Worm (Caenorhabditis elegans) whole organism, L3 larva: Measurements from ENCODE around the gene ilys-6.
A peak's percentile ranks its signal among the peaks of the same experiment; 100 is the strongest.

Source experiments
- R02D3.7 ChIP-seq: fragments of 150-350 bp; optimal IDR thresholded peaks from 2 replicates; lab custom pipeline; 2014; ENCODE audit warnings: missing biosample characterization, missing genetic modification characterization
- ZK546.5 ChIP-seq: sonication (generic microtip); optimal IDR thresholded peaks from 2 replicates; lab custom pipeline; 2017; ENCODE audit warnings: missing biosample characterization, missing genetic modification characterization
- aly-2 ChIP-seq: fragments of 150-350 bp; optimal IDR thresholded peaks from 2 replicates; lab custom pipeline; 2014; ENCODE audit warnings: missing biosample characterization, missing genetic modification characterization
- ama-1 ChIP-seq: fragments of 150-350 bp; optimal IDR thresholded peaks from 2 replicates; lab custom pipeline; 2018
- ceh-16 ChIP-seq: sonication (generic microtip); optimal IDR thresholded peaks from 2 replicates; lab custom pipeline; 2017; ENCODE audit warnings: missing biosample characterization, missing genetic modification characterization
- ceh-28 ChIP-seq: fragments of 150-350 bp; optimal IDR thresholded peaks from 2 replicates; lab custom pipeline; 2014; ENCODE audit warnings: missing biosample characterization, missing genetic modification reagents, missing genetic modification characterization
- ceh-82 ChIP-seq: fragments of 150-350 bp; optimal IDR thresholded peaks from 2 replicates; lab custom pipeline; 2014; ENCODE audit warnings: missing biosample characterization, missing genetic modification characterization
- ceh-9 ChIP-seq: sonication (generic microtip); optimal IDR thresholded peaks from 2 replicates; lab custom pipeline; 2018; ENCODE audit warnings: missing biosample characterization, missing genetic modification characterization
- daf-12 ChIP-seq: fragments of 150-350 bp; optimal IDR thresholded peaks from 2 replicates; lab custom pipeline; 2014; ENCODE audit warnings: missing biosample characterization, missing genetic modification reagents, missing genetic modification characterization
- egl-27 ChIP-seq: sonication (generic microtip); optimal IDR thresholded peaks from 4 replicates; lab custom pipeline; 2017; ENCODE audit warnings: missing biosample characterization, missing genetic modification reagents, missing genetic modification characterization
- egl-5 ChIP-seq: fragments of 150-350 bp; optimal IDR thresholded peaks from 2 replicates; lab custom pipeline; 2017; ENCODE audit warnings: missing biosample characterization, missing genetic modification reagents, missing genetic modification characterization, inconsistent platforms
- elt-1 ChIP-seq: fragments of 150-350 bp; optimal IDR thresholded peaks from 2 replicates; lab custom pipeline; 2014; ENCODE audit warnings: missing biosample characterization, missing genetic modification characterization
- elt-2 ChIP-seq: sonication (generic microtip); optimal IDR thresholded peaks from 2 replicates; lab custom pipeline; 2016; ENCODE audit warnings: missing genetic modification reagents, mild to moderate bottlenecking, missing genetic modification characterization, missing compliant biosample characterization
- elt-3 ChIP-seq, 3 experiments: fragments of 150-350 bp in 1 of 3; sonication (generic microtip) in 2 of 3; optimal IDR thresholded peaks; 2 replicates in 2 of 3; 4 replicates in 1 of 3; lab custom pipeline; 2014 to 2017; ENCODE audit warnings: missing biosample characterization in 3 of 3, missing genetic modification characterization in 3 of 3
- eor-1 ChIP-seq, 2 experiments: fragments of 150-350 bp; optimal IDR thresholded peaks; 2 replicates each; lab custom pipeline; 2014 to 2018; ENCODE audit warnings: missing biosample characterization in 2 of 2, missing genetic modification characterization in 2 of 2
- fkh-10 ChIP-seq: sonication (generic microtip); optimal IDR thresholded peaks from 2 replicates; lab custom pipeline; 2017; ENCODE audit warnings: missing biosample characterization, missing genetic modification reagents, missing genetic modification characterization
- fkh-2 ChIP-seq: fragments of 150-350 bp; optimal IDR thresholded peaks from 2 replicates; lab custom pipeline; 2014; ENCODE audit warnings: missing biosample characterization, missing genetic modification reagents, missing genetic modification characterization
- fos-1 ChIP-seq: fragments of 150-350 bp; optimal IDR thresholded peaks from 2 replicates; lab custom pipeline; 2014; ENCODE audit warnings: missing biosample characterization, missing genetic modification characterization
- hmg-11 ChIP-seq: sonication (generic microtip); optimal IDR thresholded peaks from 2 replicates; lab custom pipeline; 2016; ENCODE audit warnings: missing genetic modification characterization, missing compliant biosample characterization
- jun-1 ChIP-seq: fragments of 150-350 bp; optimal IDR thresholded peaks from 2 replicates; lab custom pipeline; 2014; ENCODE audit warnings: missing biosample characterization, missing genetic modification reagents, missing genetic modification characterization
- lin-15B ChIP-seq: fragments of 150-350 bp; optimal IDR thresholded peaks from 2 replicates; lab custom pipeline; 2014; ENCODE audit warnings: missing biosample characterization, missing genetic modification characterization
- lin-39 ChIP-seq: fragments of 150-350 bp; optimal IDR thresholded peaks from 2 replicates; lab custom pipeline; 2018; ENCODE audit warnings: missing biosample characterization, missing genetic modification reagents, missing genetic modification characterization
- lsy-12 ChIP-seq: sonication (generic microtip); optimal IDR thresholded peaks from 2 replicates; lab custom pipeline; 2016; ENCODE audit warnings: mild to moderate bottlenecking, missing genetic modification characterization, missing compliant biosample characterization
- mdl-1 ChIP-seq: fragments of 150-350 bp; optimal IDR thresholded peaks from 2 replicates; lab custom pipeline; 2014; ENCODE audit warnings: missing biosample characterization, missing genetic modification characterization
- mml-1 ChIP-seq: fragments of 150-350 bp; sonication (generic microtip); optimal IDR thresholded peaks from 3 replicates; lab custom pipeline; 2014; ENCODE audit warnings: missing biosample characterization, missing genetic modification characterization
- nfya-1 ChIP-seq: sonication (generic microtip); optimal IDR thresholded peaks from 2 replicates; lab custom pipeline; 2017; ENCODE audit warnings: missing genetic modification characterization, mild to moderate bottlenecking, missing compliant biosample characterization, antibody characterized with exemption, moderate library complexity; ENCODE audit not compliant: insufficient read depth
- nhr-11 ChIP-seq: fragments of 150-350 bp; optimal IDR thresholded peaks from 2 replicates; lab custom pipeline; 2014; ENCODE audit warnings: missing biosample characterization, missing genetic modification characterization
- nhr-12 ChIP-seq: fragments of 150-350 bp; optimal IDR thresholded peaks from 2 replicates; lab custom pipeline; 2014; ENCODE audit warnings: missing biosample characterization, missing genetic modification characterization
- nhr-23 ChIP-seq: fragments of 150-350 bp; optimal IDR thresholded peaks from 2 replicates; lab custom pipeline; 2014; ENCODE audit warnings: missing biosample characterization, missing genetic modification reagents, missing genetic modification characterization
- nhr-237 ChIP-seq: fragments of 150-350 bp; optimal IDR thresholded peaks from 2 replicates; lab custom pipeline; 2014; ENCODE audit warnings: missing biosample characterization, missing genetic modification characterization
- nhr-25 ChIP-seq: sonication (generic microtip); optimal IDR thresholded peaks from 2 replicates; lab custom pipeline; 2017; ENCODE audit warnings: missing biosample characterization, missing genetic modification characterization
- nhr-28 ChIP-seq: fragments of 150-350 bp; optimal IDR thresholded peaks from 2 replicates; lab custom pipeline; 2014; ENCODE audit warnings: missing biosample characterization, missing genetic modification characterization
- nhr-43 ChIP-seq: sonication (generic microtip); optimal IDR thresholded peaks from 2 replicates; lab custom pipeline; 2016; ENCODE audit warnings: mild to moderate bottlenecking, missing genetic modification characterization, missing compliant biosample characterization; ENCODE audit not compliant: poor library complexity, severe bottlenecking
- nhr-67 ChIP-seq: fragments of 150-350 bp; optimal IDR thresholded peaks from 2 replicates; lab custom pipeline; 2014; ENCODE audit warnings: missing biosample characterization, missing genetic modification characterization
- nhr-76 ChIP-seq: fragments of 150-350 bp; sonication (generic microtip); optimal IDR thresholded peaks from 5 replicates; lab custom pipeline; 2014; ENCODE audit warnings: missing biosample characterization, missing genetic modification characterization
- nhr-77 ChIP-seq: fragments of 150-350 bp; optimal IDR thresholded peaks from 2 replicates; lab custom pipeline; 2014; ENCODE audit warnings: missing biosample characterization, missing genetic modification characterization
- pha-4 ChIP-seq: fragments of 150-350 bp; optimal IDR thresholded peaks from 2 replicates; lab custom pipeline; 2014; ENCODE audit warnings: missing biosample characterization, missing genetic modification reagents, missing genetic modification characterization
- pqm-1 ChIP-seq: fragments of 150-350 bp; optimal IDR thresholded peaks from 2 replicates; lab custom pipeline; 2017; ENCODE audit warnings: missing biosample characterization, missing genetic modification characterization, inconsistent platforms
- sea-2 ChIP-seq: fragments of 150-350 bp; sonication (generic microtip); optimal IDR thresholded peaks from 4 replicates; lab custom pipeline; 2014; ENCODE audit warnings: missing biosample characterization, missing genetic modification reagents, missing genetic modification characterization
- skn-1 ChIP-seq: fragments of 150-350 bp; optimal IDR thresholded peaks from 2 replicates; lab custom pipeline; 2014; ENCODE audit warnings: missing biosample characterization, missing genetic modification characterization
- snpc-4 ChIP-seq: fragments of 150-350 bp; optimal IDR thresholded peaks from 2 replicates; lab custom pipeline; 2014; ENCODE audit warnings: missing biosample characterization, missing genetic modification characterization
- tbx-2 ChIP-seq: sonication (generic microtip); optimal IDR thresholded peaks from 2 replicates; lab custom pipeline; 2016; ENCODE audit warnings: mild to moderate bottlenecking, missing genetic modification characterization, missing compliant biosample characterization
- unc-39 ChIP-seq: sonication (generic microtip); optimal IDR thresholded peaks from 4 replicates; lab custom pipeline; 2017; ENCODE audit warnings: missing biosample characterization, missing genetic modification characterization
- unc-62 ChIP-seq: fragments of 150-350 bp; sonication (generic microtip); optimal IDR thresholded peaks from 4 replicates; lab custom pipeline; 2014; ENCODE audit warnings: missing biosample characterization, missing genetic modification reagents, missing genetic modification characterization
- zag-1 ChIP-seq: fragments of 150-350 bp; optimal IDR thresholded peaks from 2 replicates; lab custom pipeline; 2014; ENCODE audit warnings: missing biosample characterization, missing genetic modification characterization
- ztf-11 ChIP-seq: fragments of 150-350 bp; optimal IDR thresholded peaks from 2 replicates; lab custom pipeline; 2014; ENCODE audit warnings: missing biosample characterization, missing genetic modification characterization
- ztf-4 ChIP-seq: fragments of 150-350 bp; optimal IDR thresholded peaks from 2 replicates; lab custom pipeline; 2014; ENCODE audit warnings: missing biosample characterization, missing genetic modification characterization

ilys-6 gene

DNA sequence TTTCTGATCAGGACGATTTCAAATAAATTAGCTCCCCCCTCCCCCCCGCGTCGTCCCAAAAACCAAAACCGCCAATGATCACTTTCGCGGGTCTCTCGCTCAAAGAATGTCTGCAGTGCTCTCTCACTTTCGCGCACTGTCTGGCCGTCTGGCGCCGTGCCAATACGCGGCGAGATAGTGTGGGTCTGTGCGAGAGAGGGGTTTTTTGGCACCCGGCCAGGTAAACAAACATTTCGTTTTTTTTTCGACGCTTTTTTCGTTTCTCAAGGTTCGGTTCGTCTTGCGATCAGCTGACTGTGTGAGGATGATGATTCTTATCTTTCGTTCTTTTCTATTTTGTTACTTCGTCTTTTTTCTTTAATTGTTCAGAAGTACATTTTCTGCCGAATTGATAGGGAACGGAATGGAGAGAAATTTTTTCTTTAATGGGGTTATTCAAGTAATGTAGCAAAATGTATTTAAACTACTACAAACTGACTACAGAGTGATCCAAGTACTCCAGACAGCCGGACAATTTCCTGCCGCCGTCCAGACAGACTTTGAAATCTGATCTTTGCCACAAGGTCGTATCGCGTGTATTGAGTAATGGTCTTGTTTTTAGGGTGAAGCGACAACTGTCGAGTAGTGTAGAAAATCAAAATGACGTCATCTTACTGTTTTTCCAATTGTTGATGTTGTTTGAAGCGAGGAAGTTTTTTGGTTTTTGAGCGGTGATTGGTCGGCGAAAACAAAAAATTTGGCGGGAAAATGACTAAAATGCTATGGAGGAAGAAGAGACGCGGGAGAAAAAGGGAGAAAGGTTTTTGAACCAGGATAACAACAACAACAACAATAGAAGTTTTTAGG lies 39.1 kb downstream of the ilys-6 start:
- TF ChIP-seq egl-5 (tag; lab: Kevin White, UChicago) (peak; percentile 35), hmg-11 (tag; lab: Kevin White, UChicago) (peak; percentile 47), snpc-4 (no peak), elt-3 (tag; optimal IDR thresholded peaks at IDR 0.05; lab: Kevin White, UChicago) (peak in 1 of 3 experiments; percentile 56), lin-39 (tag; lab: Kevin White, UChicago) (peak; percentile 89), nhr-12 (no peak), ztf-4 (tag; lab: Kevin White, UChicago) (no peak), nhr-23 (tag; lab: Kevin White, UChicago) (peak; percentile 47), daf-12 (tag; lab: Kevin White, UChicago) (no peak), tbx-2 (tag; lab: Kevin White, UChicago) (no peak), lsy-12 (tag; lab: Kevin White, UChicago) (peak; percentile 63), ceh-28 (tag; lab: Kevin White, UChicago) (peak; percentile 41), ama-1 (lab: Kevin White, UChicago) (peak; percentile 43), nhr-67 (tag; lab: Kevin White, UChicago) (no peak), pqm-1 (tag; lab: Kevin White, UChicago) (peak; percentile 27), skn-1 (tag; lab: Kevin White, UChicago) (peak; percentile 24), jun-1 (tag; lab: Kevin White, UChicago) (peak; percentile 89), ceh-9 (tag; lab: Kevin White, UChicago) (no peak), mdl-1 (peak; percentile 32), unc-62 (GFP tag; lab: Kevin White, UChicago) (no peak), nhr-28 (tag; lab: Kevin White, UChicago) (no peak), eor-1 (tag; optimal IDR thresholded peaks at IDR 0.05; lab: Kevin White, UChicago) (no peak), nhr-25 (peak; percentile 63), fkh-2 (tag; lab: Kevin White, UChicago) (no peak), lin-15B (no peak), nfya-1 (tag; lab: Kevin White, UChicago) (peak; percentile 82), fos-1 (tag; lab: Kevin White, UChicago) (no peak), ceh-82 (tag; lab: Kevin White, UChicago) (no peak), nhr-237 (no peak), nhr-43 (tag; lab: Kevin White, UChicago) (peak; percentile 17), nhr-11 (tag; lab: Kevin White, UChicago) (peak; percentile 17), sea-2 (no peak), pha-4 (tag; lab: Kevin White, UChicago) (peak; percentile 99), aly-2 (tag; lab: Kevin White, UChicago) (no peak), fkh-10 (GFP tag; lab: Kevin White, UChicago) (no peak), mml-1 (tag; lab: Kevin White, UChicago) (no peak), nhr-77 (tag; lab: Kevin White, UChicago) (no peak), elt-1 (tag; lab: Kevin White, UChicago) (peak; percentile 27), elt-2 (tag; lab: Kevin White, UChicago) (peak; percentile 88), nhr-76 (tag; lab: Kevin White, UChicago) (no peak), unc-39 (tag; lab: Kevin White, UChicago) (no peak), R02D3.7 (no peak), zag-1 (tag; lab: Kevin White, UChicago) (no peak), ceh-16 (tag; lab: Kevin White, UChicago) (no peak), egl-27 (tag; lab: Kevin White, UChicago) (no peak), ZK546.5 (tag; lab: Kevin White, UChicago) (no peak), ztf-11 (tag; lab: Kevin White, UChicago) (no peak)
